Fruit fly (Drosophila melanogaster): Measurements from ENCODE around the gene CG3982.

The CG3982 gene

DNA sequence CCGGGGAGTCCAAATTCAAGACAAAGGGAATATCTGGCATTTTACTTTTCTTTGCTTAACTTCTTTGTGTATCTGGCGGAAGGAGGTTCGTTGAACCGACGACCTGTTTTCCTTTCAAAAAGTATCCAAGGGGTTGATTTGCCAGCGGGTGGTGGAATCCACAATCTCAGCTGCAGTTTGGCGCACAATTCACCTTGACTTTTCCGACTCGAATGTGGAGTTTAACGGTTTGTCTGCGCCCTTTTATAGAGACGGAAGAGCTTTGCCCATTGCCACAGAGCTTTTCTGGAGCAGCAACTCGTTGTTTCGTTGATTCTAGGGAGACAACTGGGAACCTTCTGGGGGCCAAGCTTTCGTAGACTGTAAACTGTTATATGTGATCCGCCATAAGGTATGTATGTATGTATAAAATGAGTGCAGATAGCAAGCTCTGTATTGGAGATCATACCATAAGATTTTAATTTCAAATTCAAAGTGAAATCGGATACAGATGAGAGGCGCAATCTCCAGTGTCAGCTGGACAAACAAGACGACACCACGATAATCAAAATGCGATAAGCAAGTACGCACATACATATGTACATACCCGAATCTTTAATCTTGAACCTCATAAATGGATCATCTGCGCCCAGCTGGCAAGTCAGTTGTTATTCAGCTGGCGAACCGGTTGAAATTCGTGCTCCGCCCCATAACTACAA, 44.8 kb downstream of the CG3982 start, which contains the start of the genes Hsp67Bc, CG4456 and Hsp22 (continued):
- TF ChIP-seq hb (GFP tag; IDR thresholded peaks at IDR 0.05; ENCODE audit: partially characterized antibody) (no peak), klu (GFP tag; IDR thresholded peaks at IDR 0.05) (no peak), MBD-R2 (GFP tag; IDR thresholded peaks at IDR 0.05) (no peak), tgo (GFP tag; IDR thresholded peaks at IDR 0.05) (no peak), CG3847 (GFP tag; IDR thresholded peaks at IDR 0.05) (no peak), CG2120 (GFP tag; optimal IDR thresholded peaks at IDR 0.05) (no peak), Asciz (GFP tag; optimal IDR thresholded peaks at IDR 0.05) (no peak), CG18599 (GFP tag; optimal IDR thresholded peaks at IDR 0.05) (peak; percentile 51), mirr (GFP tag; optimal IDR thresholded peaks at IDR 0.05) (no peak), kay (GFP tag; optimal IDR thresholded peaks at IDR 0.05) (no peak), h (optimal IDR thresholded peaks at IDR 0.05) (no peak), CG2712 (tag; optimal IDR thresholded peaks at IDR 0.05) (no peak), run (tag; optimal IDR thresholded peaks at IDR 0.05) (no peak), CG15011 (GFP tag; optimal IDR thresholded peaks at IDR 0.05) (peak; percentile 13), sr (GFP tag; IDR thresholded peaks at IDR 0.05) (no peak), Hand (GFP tag; optimal IDR thresholded peaks at IDR 0.05) (no peak), az2 (GFP tag; optimal IDR thresholded peaks at IDR 0.05) (no peak), shn (GFP tag; optimal IDR thresholded peaks at IDR 0.05) (no peak), ato (GFP tag; IDR thresholded peaks at IDR 0.05; ENCODE audit: partially characterized antibody) (no peak), Tbp (GFP tag; optimal IDR thresholded peaks at IDR 0.05) (no peak), CG7271 (tag; optimal IDR thresholded peaks at IDR 0.05) (no peak), sqz (GFP tag; optimal IDR thresholded peaks at IDR 0.05) (no peak), HmgD (GFP tag; optimal IDR thresholded peaks at IDR 0.05) (no peak), NC2α (GFP tag; optimal IDR thresholded peaks at IDR 0.05) (no peak), Taf1 (GFP tag; IDR thresholded peaks at IDR 0.05) (no peak), CG1647 (GFP tag; optimal IDR thresholded peaks at IDR 0.05) (no peak), bcd (GFP tag; optimal IDR thresholded peaks at IDR 0.05) (no peak), scrt (GFP tag; optimal IDR thresholded peaks at IDR 0.05) (peak; percentile 27), CG11093 (GFP tag; IDR thresholded peaks at IDR 0.05) (no peak), bsh (GFP tag; optimal IDR thresholded peaks at IDR 0.05) (no peak), CG3065 (GFP tag; optimal IDR thresholded peaks at IDR 0.05) (no peak), Trl (optimal IDR thresholded peaks at IDR 0.05) (no peak), Trl (GFP tag; optimal IDR thresholded peaks at IDR 0.05) (no peak), CG4820 (GFP tag; optimal IDR thresholded peaks at IDR 0.05) (no peak), Meics (GFP tag; optimal IDR thresholded peaks at IDR 0.05) (no peak), Hr51 (GFP tag; optimal IDR thresholded peaks at IDR 0.05) (no peak), HLH54F (GFP tag; optimal IDR thresholded peaks at IDR 0.05) (no peak), prd (optimal IDR thresholded peaks at IDR 0.05) (no peak), prd (GFP tag; IDR thresholded peaks at IDR 0.05) (no peak), rib (GFP tag; IDR thresholded peaks at IDR 0.05) (no peak), NfI (GFP tag; optimal IDR thresholded peaks at IDR 0.05) (no peak), abd-A (tag; optimal IDR thresholded peaks at IDR 0.05) (peak; percentile 35), ERR (GFP tag; optimal IDR thresholded peaks at IDR 0.05) (no peak), usp (GFP tag; optimal IDR thresholded peaks at IDR 0.05) (no peak), CG3726 (GFP tag; IDR thresholded peaks at IDR 0.05) (no peak), seq (GFP tag; IDR thresholded peaks at IDR 0.05) (no peak), CG42726 (GFP tag; IDR thresholded peaks at IDR 0.05; ENCODE audit: partially characterized antibody) (no peak), cas (GFP tag; IDR thresholded peaks at IDR 0.05) (no peak), CG4617 (GFP tag; optimal IDR thresholded peaks at IDR 0.05; ENCODE audit: borderline replicate concordance) (no peak), bowl (GFP tag; IDR thresholded peaks at IDR 0.05) (no peak), Optix (GFP tag; IDR thresholded peaks at IDR 0.05) (no peak), sob (GFP tag; IDR thresholded peaks at IDR 0.05) (no peak)

Data from whole organism, embryonic.